Worm (Caenorhabditis elegans) whole organism, young adult: ENCODE measurements around the gene nhr-36.

ENCODE experiments used
- ama-1 ChIP-seq, 3 experiments: fragments of 150-350 bp in 1 of 3; sonication (generic microtip) in 2 of 3; optimal IDR thresholded peaks; 2 replicates each; lab custom pipeline; 2014 to 2018; ENCODE audit warnings: missing biosample characterization in 2 of 3, missing genetic modification characterization in 2 of 3, missing genetic modification reagents in 2 of 3
- athp-1 ChIP-seq: sonication (generic microtip); optimal IDR thresholded peaks from 2 replicates; lab custom pipeline; 2017; ENCODE audit warnings: mild to moderate bottlenecking, missing genetic modification characterization, missing compliant biosample characterization
- ceh-27 ChIP-seq: fragments of 200-800 bp; sonication (Bioruptor generic); optimal IDR thresholded peaks from 2 replicates; lab custom pipeline; 2018; ENCODE audit warnings: mild to moderate bottlenecking, missing genetic modification characterization, moderate library complexity, missing compliant biosample characterization
- ceh-40 ChIP-seq: fragments of 200-800 bp; sonication (Bioruptor generic); IDR thresholded peaks from 2 replicates; pipeline ENCODE4 v1.3.6; 2022; ENCODE audit warnings: missing genetic modification characterization, missing compliant biosample characterization
- ceh-79 ChIP-seq: sonication (generic microtip); optimal IDR thresholded peaks from 2 replicates; lab custom pipeline; 2017; ENCODE audit warnings: mild to moderate bottlenecking, missing genetic modification characterization, missing compliant biosample characterization
- dpl-1 ChIP-seq: fragments of 150-350 bp; optimal IDR thresholded peaks from 2 replicates; lab custom pipeline; 2014; ENCODE audit warnings: missing biosample characterization, missing genetic modification reagents, missing genetic modification characterization
- hmg-1.2 ChIP-seq: fragments of 200-800 bp; sonication (Bioruptor generic); IDR thresholded peaks from 2 replicates; pipeline ENCODE4 v1.3.6; 2022; ENCODE audit warnings: missing genetic modification reagents, missing genetic modification characterization, missing compliant biosample characterization
- repo-1 ChIP-seq: sonication (generic microtip); optimal IDR thresholded peaks from 2 replicates; lab custom pipeline; 2017; ENCODE audit warnings: mild to moderate bottlenecking, missing genetic modification characterization, missing compliant biosample characterization
- snpc-4 ChIP-seq, 5 experiments: fragments of 150-350 bp in 1 of 5; sonication (generic microtip) in 4 of 5; optimal IDR thresholded peaks; 2 replicates each; lab custom pipeline; 2014 to 2018; ENCODE audit warnings: missing genetic modification characterization in 5 of 5, missing biosample characterization in 3 of 5, antibody characterized with exemption in 2 of 5, mild to moderate bottlenecking in 2 of 5, missing compliant biosample characterization in 2 of 5, missing genotype in 2 of 5, moderate library complexity in 2 of 5, missing genetic modification reagents in 1 of 5
- tbp1 ChIP-seq: fragments of 200-800 bp; sonication (Bioruptor generic); optimal IDR thresholded peaks from 2 replicates; lab custom pipeline; 2018; ENCODE audit warnings: mild to moderate bottlenecking, missing genetic modification characterization, missing compliant biosample characterization
- tbx-9 ChIP-seq: sonication (generic microtip); optimal IDR thresholded peaks from 2 replicates; lab custom pipeline; 2016; ENCODE audit warnings: borderline replicate concordance, missing genetic modification characterization, inconsistent platforms, missing compliant biosample characterization

ce11 chrV:9270442-9270841 lies 9.1 kb upstream of the nhr-36 start:
- no peak for TF ChIP-seq repo-1
- no peak for TF ChIP-seq snpc-4 (GFP tag; optimal IDR thresholded peaks at IDR 0.05; lab: Kevin White, UChicago)
- TF ChIP-seq snpc-4 (tag; optimal IDR thresholded peaks at IDR 0.05; lab: Kevin White, UChicago): no peak
- no peak for TF ChIP-seq ama-1 (optimal IDR thresholded peaks at IDR 0.05; lab: Kevin White, UChicago)
- no peak for TF ChIP-seq ama-1 (GFP tag; optimal IDR thresholded peaks at IDR 0.05; lab: Kevin White, UChicago)
- TF ChIP-seq ceh-27 (GFP tag; lab: Kevin White, UChicago): no peak
- no peak for TF ChIP-seq tbp1
- no peak for TF ChIP-seq tbx-9 (tag; lab: Kevin White, UChicago)
- TF ChIP-seq ceh-40 (GFP tag; lab: Robert Waterston, UW): no peak
- TF ChIP-seq dpl-1 (GFP tag; lab: Kevin White, UChicago): no peak
- no peak for TF ChIP-seq athp-1 (tag; lab: Kevin White, UChicago)
- TF ChIP-seq hmg-1.2 (GFP tag; lab: Robert Waterston, UW): no peak
- no peak for TF ChIP-seq ceh-79 (tag; lab: Kevin White, UChicago)
